Fruit fly (Drosophila melanogaster): ENCODE measurements around the gene EndoGI.

EndoGI gene

DNA sequence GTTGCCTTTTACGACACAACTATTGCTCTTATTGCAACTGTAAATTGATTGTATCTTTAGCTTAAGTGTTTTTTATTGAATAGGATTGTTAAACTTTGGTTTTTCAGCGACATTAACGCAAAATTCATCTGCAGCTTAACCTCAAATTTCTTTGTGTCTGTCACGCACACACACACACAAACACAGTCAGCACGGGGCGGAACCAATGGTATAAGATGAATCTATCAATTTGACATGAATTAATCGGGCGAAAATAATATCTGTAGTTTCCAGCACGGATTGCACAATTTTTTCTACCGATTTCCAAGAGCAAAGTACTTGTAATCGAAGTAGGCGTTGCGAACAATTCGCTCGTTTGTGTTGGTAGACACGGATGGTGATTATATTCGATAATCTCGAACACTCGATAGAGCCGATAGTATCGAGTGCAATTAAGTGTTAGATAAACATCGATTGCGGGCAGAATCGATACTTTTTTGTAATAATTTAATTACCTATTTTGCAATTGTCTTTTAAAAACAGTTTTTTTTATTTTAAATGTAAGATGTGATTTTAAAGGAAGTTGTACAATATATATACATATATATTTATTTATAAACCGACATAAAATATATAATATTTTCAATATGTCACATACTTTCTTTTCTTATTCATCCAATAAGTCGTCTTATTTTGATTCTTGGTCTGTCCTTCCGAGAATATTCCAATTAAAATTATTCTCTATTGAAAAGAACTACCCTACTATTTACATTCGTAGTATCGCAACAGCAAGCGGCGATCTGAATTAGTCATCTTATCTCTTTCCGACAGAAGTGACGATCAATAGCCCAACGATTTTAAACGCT, at the start of gene EndoGI, which contains the start of gene PRL-1:
TSS of gene EndoGI (plus strand) at position 462 of the 845 bp plus-strand sequence.
TSS of gene PRL-1 (minus strand) at position 380 of the 845 bp plus-strand sequence.
- peak; percentile 56 for TF ChIP-seq CG12768 (GFP tag; optimal IDR thresholded peaks at IDR 0.05)
- peak; percentile 65 for TF ChIP-seq Clk (GFP tag; optimal IDR thresholded peaks at IDR 0.05)
- peak; percentile 51 for TF ChIP-seq cic (GFP tag; optimal IDR thresholded peaks at IDR 0.05)
- TF ChIP-seq bab1 (GFP tag; optimal IDR thresholded peaks at IDR 0.05): peak; percentile 96
- TF ChIP-seq Hr96 (GFP tag; optimal IDR thresholded peaks at IDR 0.05): no peak
- peak; percentile 99 for TF ChIP-seq kay (GFP tag; ENCODE audit: borderline replicate concordance)
- peak; percentile 95 for TF ChIP-seq CG11617 (GFP tag; optimal IDR thresholded peaks at IDR 0.05)
- TF ChIP-seq CG14711 (tag; optimal IDR thresholded peaks at IDR 0.05): peak; percentile 92
- TF ChIP-seq CG7101 (tag; optimal IDR thresholded peaks at IDR 0.05): peak; percentile 94
- peak; percentile 20 for TF ChIP-seq CG1620 (GFP tag; optimal IDR thresholded peaks at IDR 0.05)
- peak; percentile 94 for TF ChIP-seq CG33017 (tag; optimal IDR thresholded peaks at IDR 0.05)
- peak; percentile 65 for TF ChIP-seq tj (GFP tag; optimal IDR thresholded peaks at IDR 0.05)
- peak; percentile 84 for TF ChIP-seq CG7045 (GFP tag; optimal IDR thresholded peaks at IDR 0.05)
- no peak for TF ChIP-seq toe (GFP tag; optimal IDR thresholded peaks at IDR 0.05)
- TF ChIP-seq pad (GFP tag; optimal IDR thresholded peaks at IDR 0.05): peak; percentile 66
- TF ChIP-seq ovo (GFP tag; optimal IDR thresholded peaks at IDR 0.05): peak; percentile 69
- TF ChIP-seq CG5204 (GFP tag; optimal IDR thresholded peaks at IDR 0.05): no peak
- peak; percentile 40 for TF ChIP-seq Mnt (GFP tag; optimal IDR thresholded peaks at IDR 0.05)
- TF ChIP-seq Crg-1 (GFP tag; optimal IDR thresholded peaks at IDR 0.05): no peak
- no peak for TF ChIP-seq cnc (optimal IDR thresholded peaks at IDR 0.05)

dm6 chr2L:16211159-16211558, 46.3 kb upstream of the EndoGI start, which contains the start of gene CG31819:
TSS of gene CG31819 (plus strand) at chr2L:16211459.
- TF ChIP-seq Crg-1 (GFP tag; optimal IDR thresholded peaks at IDR 0.05): no peak
- no peak for TF ChIP-seq bab1 (GFP tag; optimal IDR thresholded peaks at IDR 0.05)
- TF ChIP-seq CG7101 (tag; optimal IDR thresholded peaks at IDR 0.05): no peak
- no peak for TF ChIP-seq CG14711 (tag; optimal IDR thresholded peaks at IDR 0.05)
- TF ChIP-seq CG7045 (GFP tag; optimal IDR thresholded peaks at IDR 0.05): no peak
- TF ChIP-seq CG5204 (GFP tag; optimal IDR thresholded peaks at IDR 0.05): no peak
- TF ChIP-seq Hr96 (GFP tag; optimal IDR thresholded peaks at IDR 0.05): no peak
- TF ChIP-seq toe (GFP tag; optimal IDR thresholded peaks at IDR 0.05): no peak
- no peak for TF ChIP-seq ovo (GFP tag; optimal IDR thresholded peaks at IDR 0.05)
- TF ChIP-seq CG33017 (tag; optimal IDR thresholded peaks at IDR 0.05): no peak
- TF ChIP-seq tj (GFP tag; optimal IDR thresholded peaks at IDR 0.05): no peak
- no peak for TF ChIP-seq cic (GFP tag; optimal IDR thresholded peaks at IDR 0.05)
- TF ChIP-seq CG12768 (GFP tag; optimal IDR thresholded peaks at IDR 0.05): no peak
- TF ChIP-seq Mnt (GFP tag; optimal IDR thresholded peaks at IDR 0.05): no peak
- no peak for TF ChIP-seq Clk (GFP tag; optimal IDR thresholded peaks at IDR 0.05)
- TF ChIP-seq CG11617 (GFP tag; optimal IDR thresholded peaks at IDR 0.05): no peak
- TF ChIP-seq CG1620 (GFP tag; optimal IDR thresholded peaks at IDR 0.05): no peak
- no peak for TF ChIP-seq pad (GFP tag; optimal IDR thresholded peaks at IDR 0.05)
- no peak for TF ChIP-seq cnc (optimal IDR thresholded peaks at IDR 0.05)
- TF ChIP-seq kay (GFP tag; ENCODE audit: borderline replicate concordance): no peak

- no peak for TF ChIP-seq CG33017 (tag; optimal IDR thresholded peaks at IDR 0.05)
- TF ChIP-seq CG11617 (GFP tag; optimal IDR thresholded peaks at IDR 0.05): no peak
- no peak for TF ChIP-seq Hr96 (GFP tag; optimal IDR thresholded peaks at IDR 0.05)
- no peak for TF ChIP-seq cnc (optimal IDR thresholded peaks at IDR 0.05)
- no peak for TF ChIP-seq pad (GFP tag; optimal IDR thresholded peaks at IDR 0.05)
- no peak for TF ChIP-seq kay (GFP tag; ENCODE audit: borderline replicate concordance)
- TF ChIP-seq Crg-1 (GFP tag; optimal IDR thresholded peaks at IDR 0.05): no peak
- TF ChIP-seq CG7101 (tag; optimal IDR thresholded peaks at IDR 0.05): no peak
- no peak for TF ChIP-seq CG1620 (GFP tag; optimal IDR thresholded peaks at IDR 0.05)
- TF ChIP-seq CG5204 (GFP tag; optimal IDR thresholded peaks at IDR 0.05): no peak
- TF ChIP-seq CG12768 (GFP tag; optimal IDR thresholded peaks at IDR 0.05): no peak
- TF ChIP-seq bab1 (GFP tag; optimal IDR thresholded peaks at IDR 0.05): no peak
- no peak for TF ChIP-seq CG14711 (tag; optimal IDR thresholded peaks at IDR 0.05)
- TF ChIP-seq Clk (GFP tag; optimal IDR thresholded peaks at IDR 0.05): no peak
- no peak for TF ChIP-seq Mnt (GFP tag; optimal IDR thresholded peaks at IDR 0.05)
- no peak for TF ChIP-seq toe (GFP tag; optimal IDR thresholded peaks at IDR 0.05)
- no peak for TF ChIP-seq ovo (GFP tag; optimal IDR thresholded peaks at IDR 0.05)
- TF ChIP-seq cic (GFP tag; optimal IDR thresholded peaks at IDR 0.05): no peak
- TF ChIP-seq CG7045 (GFP tag; optimal IDR thresholded peaks at IDR 0.05): no peak
- TF ChIP-seq tj (GFP tag; optimal IDR thresholded peaks at IDR 0.05): no peak
Measured at dm6 chr2L:16216298-16216697, 41.2 kb upstream of the EndoGI start.

DNA sequence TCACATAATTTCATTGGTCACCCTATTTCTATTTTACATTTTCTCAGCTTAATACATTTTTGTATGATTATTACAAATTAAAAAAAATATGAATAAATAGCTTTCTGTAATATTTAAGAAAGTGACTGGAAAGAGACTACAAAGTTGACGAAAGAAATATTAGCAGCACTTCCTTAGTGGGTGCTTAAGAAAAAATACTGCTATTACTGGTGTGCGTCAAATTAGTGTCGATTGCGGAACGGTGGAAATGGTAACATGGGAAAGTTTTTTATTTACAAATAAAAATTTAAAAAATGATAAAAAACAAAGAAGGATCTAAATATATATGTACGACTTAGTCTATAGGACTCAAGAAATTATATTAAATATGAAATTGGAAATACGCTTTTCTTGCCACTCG, 33.5 kb upstream of the EndoGI start:
- TF ChIP-seq CG12768 (GFP tag; optimal IDR thresholded peaks at IDR 0.05) (no peak), ovo (GFP tag; optimal IDR thresholded peaks at IDR 0.05) (no peak), CG33017 (tag; optimal IDR thresholded peaks at IDR 0.05) (no peak)

dm6 chr2L:16231265-16231664, 26.2 kb upstream of the EndoGI start, which contains the start of gene Ca-Ma2d:
TSS of gene Ca-Ma2d (plus strand) at chr2L:16231475.
- TF ChIP-seq CG7045 (GFP tag; optimal IDR thresholded peaks at IDR 0.05) (peak; percentile 18), Hr96 (GFP tag; optimal IDR thresholded peaks at IDR 0.05) (no peak)

DNA sequence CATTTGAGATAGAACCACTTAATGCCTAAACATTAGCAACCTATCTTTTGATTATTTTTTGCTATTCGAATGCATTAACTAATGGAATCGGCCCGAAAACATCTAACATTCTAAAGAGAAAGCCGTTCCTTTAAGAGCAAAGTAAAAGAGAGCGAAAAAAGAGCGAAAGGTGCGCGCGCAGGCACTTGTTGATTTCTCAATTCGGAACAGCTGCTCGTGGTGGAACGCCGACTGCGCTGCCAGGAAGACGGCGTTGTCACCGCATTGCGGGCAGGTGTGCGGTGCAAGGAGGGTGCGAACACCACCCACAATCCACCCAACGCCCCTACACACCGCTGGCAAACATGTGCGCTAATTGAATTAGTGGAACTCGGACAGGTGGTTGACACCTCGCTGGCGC, 22.7 kb upstream of the EndoGI start:
- TF ChIP-seq Mnt (GFP tag; optimal IDR thresholded peaks at IDR 0.05) (peak; percentile 41), bab1 (GFP tag; optimal IDR thresholded peaks at IDR 0.05) (no peak)
